Worm (Caenorhabditis elegans) whole organism, midembryonic: ENCODE data around the gene srd-41.

Experiments
- flt-1 ChIP-seq: fragments of 200-800 bp; sonication (Bioruptor generic); IDR thresholded peaks from 2 replicates; pipeline ENCODE4 v1.3.6; 2022; ENCODE audit warnings: missing genetic modification characterization, missing compliant biosample characterization
- klf-2 ChIP-seq: fragments of 200-800 bp; sonication (Bioruptor generic); conservative IDR thresholded peaks from 2 replicates; pipeline ENCODE4 v1.3.6; 2022; ENCODE audit warnings: missing genetic modification reagents, missing genetic modification characterization, missing compliant biosample characterization

DNA sequence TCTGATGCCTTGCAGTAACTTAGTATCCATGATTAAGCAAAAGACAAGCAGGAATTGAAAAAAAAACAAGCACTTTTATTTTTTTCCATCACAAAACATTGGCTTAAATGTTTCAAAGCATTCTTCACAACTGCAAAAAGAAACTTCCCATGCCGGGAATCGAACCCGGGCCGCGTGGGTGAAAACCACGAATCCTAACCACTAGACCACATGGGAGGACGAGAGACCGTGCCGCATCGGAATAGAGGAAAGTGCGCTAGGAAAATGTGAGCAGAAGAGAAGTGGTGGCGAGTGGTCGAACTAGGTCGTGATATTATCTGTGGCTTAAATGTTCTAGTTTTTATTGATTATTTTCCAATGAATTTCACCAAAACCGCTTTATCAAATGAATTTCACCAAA lies 41.0 kb downstream of the srd-41 start:
- TF ChIP-seq flt-1 (GFP tag; lab: Robert Waterston, UW) (peak; percentile 92), klf-2 (0 out of 2 replicates have a peak, but pooled peaks have one; percentile 34)
